Worm (Caenorhabditis elegans) whole organism, L4 larva: ENCODE data around the gene fbxb-20.
A peak's percentile ranks its signal among the peaks of the same experiment; 100 is the strongest.
"Not testable (repeated sequence)": the region's sequence is repeated elsewhere in the genome, so short reads cannot be mapped to it uniquely, and the experiment has no call there.

Experiments used
- D1046.2 ChIP-seq: fragments of 200-800 bp; sonication (Bioruptor generic); IDR thresholded peaks from 2 replicates; pipeline ENCODE4 v1.3.6; 2022; ENCODE audit warnings: missing genetic modification characterization, missing compliant biosample characterization
- T20F7.1 ChIP-seq: fragments of 200-800 bp; sonication (Bioruptor generic); optimal IDR thresholded peaks from 2 replicates; lab custom pipeline; 2018; ENCODE audit warnings: mild to moderate bottlenecking, missing genetic modification characterization, missing compliant biosample characterization
- T26A8.4 ChIP-seq: fragments of 200-800 bp; sonication (Bioruptor generic); IDR thresholded peaks from 2 replicates; pipeline ENCODE4 v1.3.6; 2022; ENCODE audit warnings: missing genetic modification characterization, missing compliant biosample characterization
- Y48G9A.11 ChIP-seq: fragments of 200-800 bp; sonication (Bioruptor generic); IDR thresholded peaks from 2 replicates; pipeline ENCODE4 v1.3.6; 2022; ENCODE audit warnings: missing genetic modification reagents, missing genetic modification characterization, missing compliant biosample characterization
- Y5F2A.4 ChIP-seq: fragments of 200-800 bp; sonication (Bioruptor generic); optimal IDR thresholded peaks from 2 replicates; lab custom pipeline; 2018; ENCODE audit warnings: mild to moderate bottlenecking, missing genetic modification characterization, missing compliant biosample characterization
- Y75B8A.6 ChIP-seq: fragments of 200-800 bp; sonication (Bioruptor generic); IDR thresholded peaks from 2 replicates; pipeline ENCODE4 v1.3.6; 2022; ENCODE audit warnings: missing genetic modification reagents, missing genetic modification characterization, missing compliant biosample characterization
- ZK546.5 ChIP-seq, 2 experiments: sonication (generic microtip); optimal IDR thresholded peaks; 2 replicates each; lab custom pipeline; 2017; ENCODE audit warnings: missing biosample characterization in 2 of 2, missing genetic modification characterization in 2 of 2
- arid-1 ChIP-seq: fragments of 200-800 bp; sonication (Bioruptor generic); conservative IDR thresholded peaks from 2 replicates; pipeline ENCODE4 v1.3.6; 2022; ENCODE audit warnings: missing genetic modification reagents, missing genetic modification characterization, missing compliant biosample characterization
- attf-4 ChIP-seq: sonication (generic microtip); optimal IDR thresholded peaks from 3 replicates; lab custom pipeline; 2017; ENCODE audit warnings: missing biosample characterization, missing genetic modification characterization
- ceh-28 ChIP-seq: fragments of 150-350 bp; optimal IDR thresholded peaks from 2 replicates; lab custom pipeline; 2014; ENCODE audit warnings: missing biosample characterization, missing genetic modification reagents, missing genetic modification characterization
- ceh-32 ChIP-seq: sonication (generic microtip); optimal IDR thresholded peaks from 2 replicates; lab custom pipeline; 2016; ENCODE audit warnings: mild to moderate bottlenecking, missing genetic modification characterization, missing compliant biosample characterization; ENCODE audit not compliant: poor library complexity
- daf-12 ChIP-seq: fragments of 150-350 bp; optimal IDR thresholded peaks from 2 replicates; lab custom pipeline; 2014; ENCODE audit warnings: missing biosample characterization, missing genetic modification reagents, missing genetic modification characterization
- daf-16 ChIP-seq, 3 experiments: sonication (generic microtip); optimal IDR thresholded peaks; 2 replicates each; lab custom pipeline; 2016 to 2017; ENCODE audit warnings: missing genetic modification characterization in 3 of 3, missing genetic modification reagents in 3 of 3, mild to moderate bottlenecking in 2 of 3, missing compliant biosample characterization in 2 of 3, missing biosample characterization in 1 of 3, moderate library complexity in 1 of 3
- daf-8 ChIP-seq: fragments of 200-800 bp; sonication (Bioruptor generic); IDR thresholded peaks from 2 replicates; pipeline ENCODE4 v1.3.6; 2022; ENCODE audit warnings: missing genetic modification characterization, missing compliant biosample characterization
- dmd-6 ChIP-seq: fragments of 200-800 bp; sonication (Bioruptor generic); IDR thresholded peaks from 2 replicates; pipeline ENCODE4 v1.3.6; 2022; ENCODE audit warnings: missing genetic modification reagents, missing genetic modification characterization, missing compliant biosample characterization
- dmd-9 ChIP-seq: fragments of 200-800 bp; sonication (Bioruptor generic); IDR thresholded peaks from 2 replicates; pipeline ENCODE4 v1.3.6; 2022; ENCODE audit warnings: missing genetic modification reagents, missing genetic modification characterization, missing compliant biosample characterization
- dpl-1 ChIP-seq: fragments of 150-350 bp; optimal IDR thresholded peaks from 2 replicates; lab custom pipeline; 2014; ENCODE audit warnings: missing biosample characterization, missing genetic modification reagents, missing genetic modification characterization
- duxl-1 ChIP-seq: sonication (generic microtip); optimal IDR thresholded peaks from 2 replicates; lab custom pipeline; 2016; ENCODE audit warnings: mild to moderate bottlenecking, missing genetic modification characterization, moderate library complexity, missing compliant biosample characterization; ENCODE audit not compliant: poor library complexity
- egl-27 ChIP-seq: sonication (generic microtip); optimal IDR thresholded peaks from 3 replicates; lab custom pipeline; 2017; ENCODE audit warnings: missing biosample characterization, missing genetic modification reagents, missing genetic modification characterization
- gei-8 ChIP-seq: fragments of 200-800 bp; sonication (Bioruptor generic); optimal IDR thresholded peaks from 2 replicates; lab custom pipeline; 2018; ENCODE audit warnings: mild to moderate bottlenecking, missing genetic modification characterization, missing compliant biosample characterization
- hif-1 ChIP-seq, 2 experiments: sonication (generic microtip); optimal IDR thresholded peaks; 2 replicates each; lab custom pipeline; 2016 to 2017; ENCODE audit warnings: missing compliant biosample characterization in 2 of 2, missing genetic modification characterization in 2 of 2, missing genetic modification reagents in 2 of 2, missing genotype in 2 of 2, mild to moderate bottlenecking in 1 of 2
- hlh-11 ChIP-seq: fragments of 200-800 bp; sonication (Bioruptor generic); optimal IDR thresholded peaks from 2 replicates; lab custom pipeline; 2018; ENCODE audit warnings: mild to moderate bottlenecking, missing genetic modification characterization, missing compliant biosample characterization
- hmg-1.1 ChIP-seq: fragments of 200-800 bp; sonication (Bioruptor generic); IDR thresholded peaks from 2 replicates; pipeline ENCODE4 v1.3.6; 2022; ENCODE audit warnings: missing genetic modification reagents, missing genetic modification characterization, missing compliant biosample characterization
- lin-1 ChIP-seq: fragments of 200-800 bp; sonication (Bioruptor generic); IDR thresholded peaks from 2 replicates; pipeline ENCODE4 v1.3.6; 2022; ENCODE audit warnings: missing genetic modification reagents, missing genetic modification characterization, missing compliant biosample characterization
- mdt-29 ChIP-seq: fragments of 200-800 bp; sonication (Bioruptor generic); IDR thresholded peaks from 2 replicates; pipeline ENCODE4 v1.3.6; 2022; ENCODE audit warnings: missing genetic modification reagents, missing genetic modification characterization, missing compliant biosample characterization
- mes-2 ChIP-seq: sonication (generic microtip); optimal IDR thresholded peaks from 2 replicates; lab custom pipeline; 2016; ENCODE audit warnings: missing genotype, mild to moderate bottlenecking, missing genetic modification characterization, missing compliant biosample characterization; ENCODE audit not compliant: poor library complexity, severe bottlenecking
- mxl-3 ChIP-seq: fragments of 200-800 bp; sonication (Bioruptor generic); optimal IDR thresholded peaks from 2 replicates; lab custom pipeline; 2018; ENCODE audit warnings: mild to moderate bottlenecking, missing genetic modification characterization, missing compliant biosample characterization
- nhr-10 ChIP-seq: fragments of 150-350 bp; optimal IDR thresholded peaks from 2 replicates; lab custom pipeline; 2014; ENCODE audit warnings: missing biosample characterization, missing genetic modification characterization
- nhr-102 ChIP-seq: sonication (generic microtip); optimal IDR thresholded peaks from 2 replicates; lab custom pipeline; 2016; ENCODE audit warnings: mild to moderate bottlenecking, missing genetic modification characterization, moderate library complexity, missing compliant biosample characterization
- nhr-111 ChIP-seq: fragments of 200-800 bp; sonication (Bioruptor generic); optimal IDR thresholded peaks from 2 replicates; lab custom pipeline; 2018; ENCODE audit warnings: mild to moderate bottlenecking, missing genetic modification characterization, missing compliant biosample characterization
- nhr-28 ChIP-seq: fragments of 150-350 bp; optimal IDR thresholded peaks from 2 replicates; lab custom pipeline; 2014; ENCODE audit warnings: missing biosample characterization, missing genetic modification characterization
- nhr-41 ChIP-seq: fragments of 200-800 bp; sonication (Bioruptor generic); IDR thresholded peaks from 2 replicates; pipeline ENCODE4 v1.3.6; 2022; ENCODE audit warnings: missing genetic modification reagents, missing genetic modification characterization, missing compliant biosample characterization
- php-3 ChIP-seq: fragments of 200-800 bp; sonication (Bioruptor generic); IDR thresholded peaks from 2 replicates; pipeline ENCODE4 v1.3.6; 2022; ENCODE audit warnings: missing genetic modification reagents, missing genetic modification characterization, missing compliant biosample characterization
- pqm-1 ChIP-seq: sonication (generic microtip); optimal IDR thresholded peaks from 2 replicates; lab custom pipeline; 2017; ENCODE audit warnings: missing biosample characterization, missing genetic modification characterization
- tra-1 ChIP-seq: fragments of 200-800 bp; sonication (Bioruptor generic); IDR thresholded peaks from 2 replicates; pipeline ENCODE4 v1.3.6; 2022; ENCODE audit warnings: missing genetic modification reagents, missing genetic modification characterization, missing compliant biosample characterization
- unc-130 ChIP-seq: sonication (generic microtip); optimal IDR thresholded peaks from 2 replicates; lab custom pipeline; 2016; ENCODE audit warnings: missing genetic modification reagents, missing genetic modification characterization, missing compliant biosample characterization
- vab-7 ChIP-seq: fragments of 200-800 bp; sonication (Bioruptor generic); IDR thresholded peaks from 2 replicates; pipeline ENCODE4 v1.3.6; 2022; ENCODE audit warnings: missing genetic modification reagents, missing genetic modification characterization, missing compliant biosample characterization
- ztf-7 ChIP-seq: fragments of 150-350 bp; optimal IDR thresholded peaks from 2 replicates; lab custom pipeline; 2014; ENCODE audit warnings: missing biosample characterization, missing genetic modification characterization

Gene fbxb-20

DNA sequence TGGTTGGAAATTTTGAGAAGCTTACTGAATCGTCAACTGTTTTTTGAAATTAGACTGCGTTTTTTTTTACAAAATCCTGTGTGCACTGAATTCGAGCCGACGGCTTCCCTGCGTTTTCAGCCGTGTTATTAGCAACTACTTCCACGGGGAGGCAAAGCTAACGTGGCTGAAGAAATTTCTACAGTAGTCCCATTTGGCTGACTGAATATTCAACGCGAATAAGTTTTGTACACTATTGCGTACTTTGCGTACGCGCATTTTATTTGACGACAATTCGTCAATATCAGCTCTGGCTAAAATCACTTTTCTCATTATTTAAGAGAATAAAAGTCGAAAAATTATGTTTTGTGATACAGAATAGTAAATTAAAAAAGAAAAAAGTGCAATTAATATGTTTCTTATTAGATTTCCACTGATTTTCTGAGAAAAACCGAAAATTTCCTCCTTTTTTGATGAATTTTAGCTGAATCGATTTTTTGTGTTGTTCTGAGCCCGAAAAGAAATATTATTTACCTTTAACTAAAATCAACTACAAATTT is 11.0 kb upstream of the fbxb-20 start:
- peak; percentile 26 for TF ChIP-seq mes-2 (tag; lab: Kevin White, UChicago)
- TF ChIP-seq dmd-6 (GFP tag; lab: Robert Waterston, UW) = peak; percentile 23; the same call in 1 of the 2 replicates
- peak; percentile 49 for TF ChIP-seq hmg-1.1 (GFP tag; lab: Robert Waterston, UW)
- TF ChIP-seq tra-1 (GFP tag; lab: Robert Waterston, UW) = 0 out of 2 replicates have a peak, but pooled peaks have one; percentile 16
- TF ChIP-seq duxl-1 (tag; lab: Kevin White, UChicago) = peak; percentile 51
- TF ChIP-seq Y48G9A.11 (GFP tag; lab: Robert Waterston, UW) = peak; percentile 72
- 0 out of 2 replicates have a peak, but pooled peaks have one; percentile 43 for TF ChIP-seq T26A8.4
- TF ChIP-seq D1046.2 = 0 out of 2 replicates have a peak, but pooled peaks have one; percentile 24
- TF ChIP-seq, all 104 proteins: peak for 8; not testable (repeated sequence) for 96

ce11 chrII:1660888-1661287 is 10.5 kb upstream of the fbxb-20 start, which contains the start of gene ZC204.13:
Gene ZC204.13, minus strand, starts transcription at chrII:1660988.
- TF ChIP-seq T26A8.4, daf-8, attf-4: not testable (repeated sequence)
- TF ChIP-seq, all 104 proteins: peak for 0; not testable (repeated sequence) for 104

DNA sequence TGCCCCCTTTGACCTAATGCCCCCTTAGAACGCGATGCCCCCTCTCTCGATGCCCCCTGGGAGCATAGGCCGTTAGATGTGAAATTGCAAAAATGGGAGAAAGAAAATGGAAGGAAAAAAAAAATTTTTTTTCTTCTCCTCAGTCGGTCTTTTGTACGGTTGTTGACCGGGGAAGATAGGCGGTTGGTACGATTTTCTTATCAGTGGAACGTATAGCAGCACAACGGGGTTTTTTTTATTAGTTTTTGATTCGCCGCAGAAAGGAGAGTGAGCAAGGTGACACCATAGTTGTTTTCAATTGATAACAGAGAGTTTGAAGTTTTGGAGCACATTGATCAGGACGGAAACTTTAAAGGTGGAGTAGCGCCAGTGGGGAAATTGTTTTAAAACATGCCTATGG is 9.3 kb upstream of the fbxb-20 start:
- TF ChIP-seq nhr-28 (tag; lab: Kevin White, UChicago) (peak; percentile 47), hlh-11 (peak; percentile 36), daf-16 (tag; optimal IDR thresholded peaks at IDR 0.05; lab: Kevin White, UChicago) (peak; percentile 48), dmd-9 (GFP tag; lab: Robert Waterston, UW) (0 out of 2 replicates have a peak, but pooled peaks have one; percentile 27), T26A8.4 (0 out of 2 replicates have a peak, but pooled peaks have one; percentile 45), lin-1 (GFP tag; lab: Robert Waterston, UW) (peak; percentile 43; the same call in 1 of the 2 replicates), php-3 (peak; percentile 70), duxl-1 (tag; lab: Kevin White, UChicago) (peak; percentile 26), dmd-6 (GFP tag; lab: Robert Waterston, UW) (peak; percentile 88), nhr-41 (GFP tag; lab: Robert Waterston, UW) (0 out of 2 replicates have a peak, but pooled peaks have one; percentile 14), pqm-1 (tag; lab: Kevin White, UChicago) (peak; percentile 68), tra-1 (GFP tag; lab: Robert Waterston, UW) (peak; percentile 55; the same call in 1 of the 2 replicates)
- not testable (repeated sequence) for TF ChIP-seq daf-16 (GFP tag; optimal IDR thresholded peaks at IDR 0.05; lab: Kevin White, UChicago)

ce11 chrII:1657202-1657601 is 6.8 kb upstream of the fbxb-20 start, which contains the start of gene ZC204.12:
Gene ZC204.12, minus strand, starts transcription at chrII:1657302.
- TF ChIP-seq daf-12 = no peak
- no peak for TF ChIP-seq Y5F2A.4 (GFP tag; lab: Kevin White, UChicago)

DNA sequence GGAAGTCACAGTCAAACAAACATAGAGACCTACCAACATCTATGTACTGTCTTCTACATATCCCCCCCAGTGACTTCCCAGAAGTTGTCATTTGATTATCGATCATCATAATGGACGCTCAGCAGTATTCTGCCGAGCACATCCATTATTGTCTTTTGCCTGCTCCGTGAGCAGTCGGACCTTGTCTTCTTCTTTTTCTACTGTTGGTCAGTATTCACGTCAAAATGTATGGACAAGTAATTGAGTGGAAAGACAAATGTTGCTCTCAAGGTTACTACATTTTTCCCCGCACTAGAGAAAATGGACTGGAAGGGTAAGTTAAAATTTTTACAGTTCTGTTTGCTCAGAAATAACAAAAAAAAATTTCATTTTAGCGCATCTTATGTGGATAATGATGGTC is 4.5 kb upstream of the fbxb-20 start, which contains the start of gene btb-12:
Gene btb-12, plus strand, starts transcription at position 301 of the 400 bp plus-strand sequence.
- TF ChIP-seq egl-27 (no peak), gei-8 (GFP tag; lab: Kevin White, UChicago) (no peak), pqm-1 (tag; lab: Kevin White, UChicago) (no peak), nhr-102 (tag; lab: Kevin White, UChicago) (no peak)

DNA sequence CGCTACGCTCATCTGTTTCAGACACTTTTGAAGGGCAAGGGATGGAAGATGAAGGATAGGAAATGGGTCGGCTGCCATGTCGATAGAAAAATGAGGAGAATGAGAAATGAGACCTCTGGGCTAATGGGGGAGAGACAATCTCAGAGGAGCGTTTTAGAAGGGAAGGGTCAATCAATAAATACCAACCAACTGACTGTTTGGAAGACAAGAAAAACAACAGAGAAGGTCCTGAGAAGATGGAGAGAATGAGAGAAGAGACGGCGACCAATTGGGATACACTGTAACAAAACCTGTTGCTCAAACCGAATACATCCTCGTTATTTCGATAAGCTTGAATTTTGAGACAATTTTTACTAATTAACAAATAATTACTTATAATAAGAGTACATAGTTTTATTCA is 3.0 kb upstream of the fbxb-20 start, which contains the start of gene fbxb-15:
Gene fbxb-15, minus strand, starts transcription at position 101 of the 400 bp plus-strand sequence.
- no peak for TF ChIP-seq vab-7
- no peak for TF ChIP-seq dmd-9 (GFP tag; lab: Robert Waterston, UW)
- TF ChIP-seq ceh-32 (tag; lab: Kevin White, UChicago) = no peak
- TF ChIP-seq T20F7.1 (GFP tag; lab: Kevin White, UChicago) = no peak
- no peak for TF ChIP-seq lin-1 (GFP tag; lab: Robert Waterston, UW)
- no peak for TF ChIP-seq ceh-28 (tag; lab: Kevin White, UChicago)
- TF ChIP-seq gei-8 (GFP tag; lab: Kevin White, UChicago) = no peak
- no peak for TF ChIP-seq mdt-29 (GFP tag; lab: Robert Waterston, UW)
- no peak for TF ChIP-seq ZK546.5 (tag; optimal IDR thresholded peaks at IDR 0.05; lab: Kevin White, UChicago)
- TF ChIP-seq nhr-10 = no peak
- TF ChIP-seq arid-1 = no peak
- TF ChIP-seq unc-130 (GFP tag; lab: Kevin White, UChicago) = no peak
- TF ChIP-seq mxl-3 = no peak
- no peak for TF ChIP-seq Y75B8A.6 (GFP tag; lab: Robert Waterston, UW)
- no peak for TF ChIP-seq ztf-7 (tag; lab: Kevin White, UChicago)
- TF ChIP-seq nhr-111 (GFP tag; lab: Kevin White, UChicago) = no peak
- no peak for TF ChIP-seq hif-1 (tag; optimal IDR thresholded peaks at IDR 0.05; lab: Kevin White, UChicago)
- no peak for TF ChIP-seq D1046.2
- no peak for TF ChIP-seq dpl-1 (GFP tag; lab: Kevin White, UChicago)
